Worm (Caenorhabditis elegans): ENCODE data around the gene C50F4.4.

C50F4.4 gene

DNA sequence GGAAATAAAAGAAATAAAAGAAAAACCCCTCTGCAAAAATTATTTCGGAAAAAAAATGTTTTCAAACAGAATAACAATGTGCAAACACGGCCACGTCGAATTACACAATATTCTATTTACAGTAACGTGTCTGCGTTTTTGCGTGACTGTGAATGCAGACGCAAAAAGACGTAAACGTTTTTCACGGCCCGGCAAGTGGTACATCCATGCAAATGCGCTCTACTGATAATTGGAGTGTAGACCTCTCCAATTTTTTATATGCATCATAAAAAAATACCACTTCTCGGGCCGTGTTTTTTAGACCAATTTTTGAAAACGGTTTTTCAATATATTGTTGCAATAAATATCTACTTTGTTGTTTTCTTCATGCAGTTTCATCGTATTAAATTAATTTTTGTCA lies 12.9 kb downstream of the C50F4.4 start, which contains the start of gene nstp-10:
nstp-10 (minus strand) TSS at position 378 of the 400 bp plus-strand sequence.
- TF ChIP-seq hrde-1 (tag; optimal IDR thresholded peaks at IDR 0.05; ENCODE audit: borderline replicate concordance): peak; percentile 26
- peak; percentile 74 for TF ChIP-seq F33H1.4 (GFP tag; IDR thresholded peaks at IDR 0.05)
- peak; percentile 89 for TF ChIP-seq rcor-1 (GFP tag; IDR thresholded peaks at IDR 0.05)
- TF ChIP-seq dpl-1 (GFP tag; optimal IDR thresholded peaks at IDR 0.05): peak; percentile 79
- TF ChIP-seq pbrm-1 (GFP tag; IDR thresholded peaks at IDR 0.05): peak; percentile 94
- TF ChIP-seq F52B5.7 (tag; optimal IDR thresholded peaks at IDR 0.05): no peak
- peak; percentile 97 for TF ChIP-seq madf-6 (GFP tag; IDR thresholded peaks at IDR 0.05)
- TF ChIP-seq cebp-2 (GFP tag; IDR thresholded peaks at IDR 0.05): no peak
- TF ChIP-seq Y95B8A.8 (GFP tag; IDR thresholded peaks at IDR 0.05): peak; percentile 91
- TF ChIP-seq ztf-25 (GFP tag; IDR thresholded peaks at IDR 0.05): 0 out of 2 replicates have a peak, but pooled peaks have one; percentile 75
- TF ChIP-seq ceh-40 (GFP tag; IDR thresholded peaks at IDR 0.05): no peak
- peak in 1 of 2 experiments; percentile 51 for TF ChIP-seq rec-8 (tag; optimal IDR thresholded peaks at IDR 0.05)
- peak; percentile 83 for TF ChIP-seq C17E4.6 (GFP tag; IDR thresholded peaks at IDR 0.05)
- no peak for TF ChIP-seq pha-4 (tag; optimal IDR thresholded peaks at IDR 0.05)
- TF ChIP-seq sdz-38 (tag; optimal IDR thresholded peaks at IDR 0.05): no peak
- peak; percentile 49 for TF ChIP-seq ZK185.1 (tag; optimal IDR thresholded peaks at IDR 0.05; ENCODE audit: poor library complexity, severe bottlenecking)
- no peak for TF ChIP-seq nhr-80 (tag; optimal IDR thresholded peaks at IDR 0.05)
- TF ChIP-seq let-607 (tag; optimal IDR thresholded peaks at IDR 0.05): no peak
- no peak for TF ChIP-seq zim-3 (tag; optimal IDR thresholded peaks at IDR 0.05)
- TF ChIP-seq lin-26 (GFP tag; IDR thresholded peaks at IDR 0.05): peak; percentile 72; the same call in 1 of the 2 replicates
- TF ChIP-seq bed-2 (GFP tag; IDR thresholded peaks at IDR 0.05): peak; percentile 62; the same call in 1 of the 2 replicates
- no peak for TF ChIP-seq gei-17 (GFP tag; optimal IDR thresholded peaks at IDR 0.05)
- peak; percentile 82 for TF ChIP-seq B0336.3 (GFP tag; IDR thresholded peaks at IDR 0.05)
- peak; percentile 76 for TF ChIP-seq ceh-100 (GFP tag; IDR thresholded peaks at IDR 0.05)
- no peak for TF ChIP-seq madf-10 (tag; optimal IDR thresholded peaks at IDR 0.05)
- no peak for TF ChIP-seq C06A6.2 (GFP tag; conservative IDR thresholded peaks at IDR 0.05)
- no peak for TF ChIP-seq repo-1 (tag; optimal IDR thresholded peaks at IDR 0.05)
- no peak for TF ChIP-seq F57A8.1 (GFP tag; optimal IDR thresholded peaks at IDR 0.05)
- no peak for TF ChIP-seq ztf-22 (GFP tag; optimal IDR thresholded peaks at IDR 0.05)
- no peak for TF ChIP-seq lag-1 (GFP tag; IDR thresholded peaks at IDR 0.05)
- TF ChIP-seq ztf-26 (tag; optimal IDR thresholded peaks at IDR 0.05): no peak
- TF ChIP-seq bed-1 (GFP tag; IDR thresholded peaks at IDR 0.05): no peak
- TF ChIP-seq Y56A3A.18 (GFP tag; IDR thresholded peaks at IDR 0.05): no peak
- peak; percentile 81 for TF ChIP-seq snpc-1.1 (tag; optimal IDR thresholded peaks at IDR 0.05; ENCODE audit: insufficient read depth)
- TF ChIP-seq Y79H2A.3 (GFP tag; conservative IDR thresholded peaks at IDR 0.05): peak; percentile 77; the same call in 1 of the 2 replicates
- TF ChIP-seq nhr-27 (tag; optimal IDR thresholded peaks at IDR 0.05): no peak
- TF ChIP-seq F23B12.7 (tag; optimal IDR thresholded peaks at IDR 0.05; ENCODE audit: insufficient read depth): peak; percentile 85
- TF ChIP-seq F55B11.4 (tag; optimal IDR thresholded peaks at IDR 0.05; ENCODE audit: borderline replicate concordance, insufficient read depth): no peak
- TF ChIP-seq fkh-3 (tag; optimal IDR thresholded peaks at IDR 0.05): no peak
- peak; percentile 91 for TF ChIP-seq madf-8 (GFP tag; conservative IDR thresholded peaks at IDR 0.05)
- TF ChIP-seq nfya-1 (tag; optimal IDR thresholded peaks at IDR 0.05; ENCODE audit: borderline replicate concordance, insufficient read depth): no peak
- peak; percentile 96 for TF ChIP-seq ceh-91 (GFP tag; IDR thresholded peaks at IDR 0.05)
- TF ChIP-seq lsl-1 (GFP tag; optimal IDR thresholded peaks at IDR 0.05): peak; percentile 98
- peak; percentile 94 for TF ChIP-seq snpc-1.3 (tag; optimal IDR thresholded peaks at IDR 0.05; ENCODE audit: insufficient read depth)
- peak; percentile 91 for TF ChIP-seq madf-3 (GFP tag; IDR thresholded peaks at IDR 0.05)
- no peak for TF ChIP-seq tbx-9 (tag; optimal IDR thresholded peaks at IDR 0.05; ENCODE audit: borderline replicate concordance)
- TF ChIP-seq xnd-1 (tag; optimal IDR thresholded peaks at IDR 0.05): peak; percentile 91
